Worm (Caenorhabditis elegans): ENCODE results near the gene clec-65.
A peak's percentile ranks its signal among the peaks of the same experiment; 100 is the strongest.

clec-65 gene

ce11 chrII:12939801-12940200 is 38.7 kb downstream of the clec-65 start, which contains the start of gene arrd-10:
Gene arrd-10 (plus strand): TSS chrII:12940101.
- TF ChIP-seq him-1 (tag; optimal IDR thresholded peaks at IDR 0.05), result no peak
- no peak for TF ChIP-seq dao-5 (tag; optimal IDR thresholded peaks at IDR 0.05)
- no peak for TF ChIP-seq W03F9.2 (tag; optimal IDR thresholded peaks at IDR 0.05)

ce11 chrII:12942496-12942895 is 41.4 kb downstream of the clec-65 start:
- TF ChIP-seq him-1 (tag; optimal IDR thresholded peaks at IDR 0.05) (no peak), W03F9.2 (tag; optimal IDR thresholded peaks at IDR 0.05) (no peak), dao-5 (tag; optimal IDR thresholded peaks at IDR 0.05) (no peak)

ce11 chrII:12944587-12945126 is 43.5 kb downstream of the clec-65 start:
- peak; percentile 82 for TF ChIP-seq him-1 (tag; optimal IDR thresholded peaks at IDR 0.05)
- TF ChIP-seq dao-5 (tag; optimal IDR thresholded peaks at IDR 0.05), result peak; percentile 85
- peak; percentile 80 for TF ChIP-seq W03F9.2 (tag; optimal IDR thresholded peaks at IDR 0.05)

ce11 chrII:12948158-12948557 is 47.0 kb downstream of the clec-65 start, which contains the start of gene F58G1.7:
Gene F58G1.7 (minus strand): TSS chrII:12948258.
- no peak for TF ChIP-seq W03F9.2 (tag; optimal IDR thresholded peaks at IDR 0.05)
- TF ChIP-seq him-1 (tag; optimal IDR thresholded peaks at IDR 0.05), result no peak

All from whole organism, L4/young adult.